Worm (Caenorhabditis elegans) whole organism, L3 larva: ENCODE measurements around the gene T24H10.1.

ENCODE experiments used
- R02D3.7 ChIP-seq: fragments of 150-350 bp; optimal IDR thresholded peaks from 2 replicates; lab custom pipeline; 2014; ENCODE audit warnings: missing biosample characterization, missing genetic modification characterization
- ama-1 ChIP-seq: fragments of 150-350 bp; optimal IDR thresholded peaks from 2 replicates; lab custom pipeline; 2018
- ceh-16 ChIP-seq: sonication (generic microtip); optimal IDR thresholded peaks from 2 replicates; lab custom pipeline; 2017; ENCODE audit warnings: missing biosample characterization, missing genetic modification characterization
- ceh-28 ChIP-seq: fragments of 150-350 bp; optimal IDR thresholded peaks from 2 replicates; lab custom pipeline; 2014; ENCODE audit warnings: missing biosample characterization, missing genetic modification reagents, missing genetic modification characterization
- ceh-82 ChIP-seq: fragments of 150-350 bp; optimal IDR thresholded peaks from 2 replicates; lab custom pipeline; 2014; ENCODE audit warnings: missing biosample characterization, missing genetic modification characterization
- ceh-9 ChIP-seq: sonication (generic microtip); optimal IDR thresholded peaks from 2 replicates; lab custom pipeline; 2018; ENCODE audit warnings: missing biosample characterization, missing genetic modification characterization
- daf-12 ChIP-seq: fragments of 150-350 bp; optimal IDR thresholded peaks from 2 replicates; lab custom pipeline; 2014; ENCODE audit warnings: missing biosample characterization, missing genetic modification reagents, missing genetic modification characterization
- egl-27 ChIP-seq: sonication (generic microtip); optimal IDR thresholded peaks from 4 replicates; lab custom pipeline; 2017; ENCODE audit warnings: missing biosample characterization, missing genetic modification reagents, missing genetic modification characterization
- egl-5 ChIP-seq: fragments of 150-350 bp; optimal IDR thresholded peaks from 2 replicates; lab custom pipeline; 2017; ENCODE audit warnings: missing biosample characterization, missing genetic modification reagents, missing genetic modification characterization, inconsistent platforms
- elt-2 ChIP-seq: sonication (generic microtip); optimal IDR thresholded peaks from 2 replicates; lab custom pipeline; 2016; ENCODE audit warnings: missing genetic modification reagents, mild to moderate bottlenecking, missing genetic modification characterization, missing compliant biosample characterization
- elt-3 ChIP-seq, 3 experiments: fragments of 150-350 bp in 1 of 3; sonication (generic microtip) in 2 of 3; optimal IDR thresholded peaks; 2 replicates in 2 of 3; 4 replicates in 1 of 3; lab custom pipeline; 2014 to 2017; ENCODE audit warnings: missing biosample characterization in 3 of 3, missing genetic modification characterization in 3 of 3
- eor-1 ChIP-seq, 2 experiments: fragments of 150-350 bp; optimal IDR thresholded peaks; 2 replicates each; lab custom pipeline; 2014 to 2018; ENCODE audit warnings: missing biosample characterization in 2 of 2, missing genetic modification characterization in 2 of 2
- fkh-10 ChIP-seq: sonication (generic microtip); optimal IDR thresholded peaks from 2 replicates; lab custom pipeline; 2017; ENCODE audit warnings: missing biosample characterization, missing genetic modification reagents, missing genetic modification characterization
- fkh-2 ChIP-seq: fragments of 150-350 bp; optimal IDR thresholded peaks from 2 replicates; lab custom pipeline; 2014; ENCODE audit warnings: missing biosample characterization, missing genetic modification reagents, missing genetic modification characterization
- fos-1 ChIP-seq: fragments of 150-350 bp; optimal IDR thresholded peaks from 2 replicates; lab custom pipeline; 2014; ENCODE audit warnings: missing biosample characterization, missing genetic modification characterization
- jun-1 ChIP-seq: fragments of 150-350 bp; optimal IDR thresholded peaks from 2 replicates; lab custom pipeline; 2014; ENCODE audit warnings: missing biosample characterization, missing genetic modification reagents, missing genetic modification characterization
- lin-39 ChIP-seq: fragments of 150-350 bp; optimal IDR thresholded peaks from 2 replicates; lab custom pipeline; 2018; ENCODE audit warnings: missing biosample characterization, missing genetic modification reagents, missing genetic modification characterization
- lsy-12 ChIP-seq: sonication (generic microtip); optimal IDR thresholded peaks from 2 replicates; lab custom pipeline; 2016; ENCODE audit warnings: mild to moderate bottlenecking, missing genetic modification characterization, missing compliant biosample characterization
- mdl-1 ChIP-seq: fragments of 150-350 bp; optimal IDR thresholded peaks from 2 replicates; lab custom pipeline; 2014; ENCODE audit warnings: missing biosample characterization, missing genetic modification characterization
- nfya-1 ChIP-seq: sonication (generic microtip); optimal IDR thresholded peaks from 2 replicates; lab custom pipeline; 2017; ENCODE audit warnings: missing genetic modification characterization, mild to moderate bottlenecking, missing compliant biosample characterization, antibody characterized with exemption, moderate library complexity; ENCODE audit not compliant: insufficient read depth
- nhr-11 ChIP-seq: fragments of 150-350 bp; optimal IDR thresholded peaks from 2 replicates; lab custom pipeline; 2014; ENCODE audit warnings: missing biosample characterization, missing genetic modification characterization
- nhr-23 ChIP-seq: fragments of 150-350 bp; optimal IDR thresholded peaks from 2 replicates; lab custom pipeline; 2014; ENCODE audit warnings: missing biosample characterization, missing genetic modification reagents, missing genetic modification characterization
- nhr-237 ChIP-seq: fragments of 150-350 bp; optimal IDR thresholded peaks from 2 replicates; lab custom pipeline; 2014; ENCODE audit warnings: missing biosample characterization, missing genetic modification characterization
- nhr-25 ChIP-seq: sonication (generic microtip); optimal IDR thresholded peaks from 2 replicates; lab custom pipeline; 2017; ENCODE audit warnings: missing biosample characterization, missing genetic modification characterization
- nhr-28 ChIP-seq: fragments of 150-350 bp; optimal IDR thresholded peaks from 2 replicates; lab custom pipeline; 2014; ENCODE audit warnings: missing biosample characterization, missing genetic modification characterization
- nhr-43 ChIP-seq: sonication (generic microtip); optimal IDR thresholded peaks from 2 replicates; lab custom pipeline; 2016; ENCODE audit warnings: mild to moderate bottlenecking, missing genetic modification characterization, missing compliant biosample characterization; ENCODE audit not compliant: poor library complexity, severe bottlenecking
- nhr-67 ChIP-seq: fragments of 150-350 bp; optimal IDR thresholded peaks from 2 replicates; lab custom pipeline; 2014; ENCODE audit warnings: missing biosample characterization, missing genetic modification characterization
- nhr-77 ChIP-seq: fragments of 150-350 bp; optimal IDR thresholded peaks from 2 replicates; lab custom pipeline; 2014; ENCODE audit warnings: missing biosample characterization, missing genetic modification characterization
- pha-4 ChIP-seq: fragments of 150-350 bp; optimal IDR thresholded peaks from 2 replicates; lab custom pipeline; 2014; ENCODE audit warnings: missing biosample characterization, missing genetic modification reagents, missing genetic modification characterization
- pqm-1 ChIP-seq: fragments of 150-350 bp; optimal IDR thresholded peaks from 2 replicates; lab custom pipeline; 2017; ENCODE audit warnings: missing biosample characterization, missing genetic modification characterization, inconsistent platforms
- sea-2 ChIP-seq: fragments of 150-350 bp; sonication (generic microtip); optimal IDR thresholded peaks from 4 replicates; lab custom pipeline; 2014; ENCODE audit warnings: missing biosample characterization, missing genetic modification reagents, missing genetic modification characterization
- skn-1 ChIP-seq: fragments of 150-350 bp; optimal IDR thresholded peaks from 2 replicates; lab custom pipeline; 2014; ENCODE audit warnings: missing biosample characterization, missing genetic modification characterization
- snpc-4 ChIP-seq: fragments of 150-350 bp; optimal IDR thresholded peaks from 2 replicates; lab custom pipeline; 2014; ENCODE audit warnings: missing biosample characterization, missing genetic modification characterization
- zag-1 ChIP-seq: fragments of 150-350 bp; optimal IDR thresholded peaks from 2 replicates; lab custom pipeline; 2014; ENCODE audit warnings: missing biosample characterization, missing genetic modification characterization
- ztf-11 ChIP-seq: fragments of 150-350 bp; optimal IDR thresholded peaks from 2 replicates; lab custom pipeline; 2014; ENCODE audit warnings: missing biosample characterization, missing genetic modification characterization
- ztf-4 ChIP-seq: fragments of 150-350 bp; optimal IDR thresholded peaks from 2 replicates; lab custom pipeline; 2014; ENCODE audit warnings: missing biosample characterization, missing genetic modification characterization

Gene T24H10.1

DNA sequence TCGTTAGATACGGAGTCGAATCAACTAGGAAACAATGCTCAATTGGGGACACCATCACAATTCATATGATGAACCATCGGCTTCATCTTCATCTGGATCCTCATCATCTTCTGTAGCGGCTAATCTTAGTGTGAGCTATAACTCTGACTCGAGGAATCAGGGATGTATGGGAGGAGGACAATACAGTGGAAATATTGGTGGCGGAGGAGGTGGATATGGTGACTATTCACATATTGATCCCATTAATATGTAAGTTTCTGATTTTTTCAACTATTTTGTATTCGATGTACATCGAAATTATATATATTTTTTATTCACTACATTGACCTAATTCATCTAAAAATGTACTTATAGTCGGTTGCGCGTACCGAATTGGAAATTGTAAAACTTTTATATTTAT, 28.2 kb downstream of the T24H10.1 start:
- TF ChIP-seq nhr-77 (tag; lab: Kevin White, UChicago) (no peak), zag-1 (tag; lab: Kevin White, UChicago) (no peak), ama-1 (lab: Kevin White, UChicago) (peak; percentile 44), egl-27 (no peak)

- TF ChIP-seq skn-1 (tag; lab: Kevin White, UChicago) (no peak), elt-3 (tag; optimal IDR thresholded peaks at IDR 0.05; lab: Kevin White, UChicago) (peak in 1 of 3 experiments; percentile 89), nhr-67 (tag; lab: Kevin White, UChicago) (no peak), nhr-11 (tag; lab: Kevin White, UChicago) (no peak), lsy-12 (tag; lab: Kevin White, UChicago) (peak; percentile 65), R02D3.7 (tag; lab: Kevin White, UChicago) (peak; percentile 43), elt-2 (peak; percentile 93), ceh-28 (tag; lab: Kevin White, UChicago) (peak; percentile 76), mdl-1 (tag; lab: Kevin White, UChicago) (no peak), fkh-2 (no peak), lin-39 (no peak), ztf-11 (tag; lab: Kevin White, UChicago) (no peak), eor-1 (tag; optimal IDR thresholded peaks at IDR 0.05; lab: Kevin White, UChicago) (no peak), jun-1 (tag; lab: Kevin White, UChicago) (no peak), egl-5 (tag; lab: Kevin White, UChicago) (no peak), fos-1 (tag; lab: Kevin White, UChicago) (peak; percentile 47), nhr-23 (tag; lab: Kevin White, UChicago) (peak; percentile 97), nhr-77 (tag; lab: Kevin White, UChicago) (no peak), pqm-1 (tag; lab: Kevin White, UChicago) (peak; percentile 69), nhr-28 (tag; lab: Kevin White, UChicago) (no peak), snpc-4 (tag; lab: Kevin White, UChicago) (no peak), nfya-1 (tag; lab: Kevin White, UChicago) (peak; percentile 46), nhr-25 (tag; lab: Kevin White, UChicago) (peak; percentile 82), sea-2 (GFP tag; lab: Kevin White, UChicago) (no peak), ceh-82 (tag; lab: Kevin White, UChicago) (no peak), ama-1 (lab: Kevin White, UChicago) (peak; percentile 16), nhr-237 (tag; lab: Kevin White, UChicago) (no peak), ceh-9 (tag; lab: Kevin White, UChicago) (no peak), nhr-43 (tag; lab: Kevin White, UChicago) (peak; percentile 50), ztf-4 (tag; lab: Kevin White, UChicago) (no peak), pha-4 (tag; lab: Kevin White, UChicago) (peak; percentile 29), ceh-16 (tag; lab: Kevin White, UChicago) (no peak)
Measured at ce11 chrII:9128132-9128531, 29.0 kb downstream of the T24H10.1 start.

- TF ChIP-seq nhr-25 (tag; lab: Kevin White, UChicago) (peak; percentile 49), nhr-11 (tag; lab: Kevin White, UChicago) (peak; percentile 23), fkh-10 (GFP tag; lab: Kevin White, UChicago) (no peak), egl-27 (no peak)
Measured at ce11 chrII:9130339-9130738, 31.2 kb downstream of the T24H10.1 start.

DNA sequence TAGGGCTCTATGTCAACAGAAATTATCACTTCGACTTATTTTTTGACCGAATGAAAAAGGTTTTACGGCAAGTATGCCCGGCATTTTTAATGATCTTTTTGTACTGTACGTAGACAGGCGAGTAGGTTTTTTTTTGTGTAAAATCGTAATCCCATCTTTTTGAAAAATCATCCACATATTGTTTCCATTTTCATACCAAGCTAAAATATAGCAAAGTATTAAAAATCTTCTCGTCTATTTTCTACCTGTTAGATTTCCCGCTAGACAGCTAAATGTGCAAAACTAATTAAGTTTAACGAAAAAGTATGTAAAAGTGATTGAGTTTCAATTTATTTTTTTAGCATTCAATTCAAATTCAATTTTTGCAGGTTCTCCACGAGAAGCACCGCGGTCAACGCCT, 32.2 kb downstream of the T24H10.1 start, which contains the start of gene C16D2.1:
Gene C16D2.1, plus strand, starts transcription at position 301 of the 400 bp plus-strand sequence.
- TF ChIP-seq daf-12 (tag; lab: Kevin White, UChicago) (no peak), fkh-2 (no peak), ceh-16 (tag; lab: Kevin White, UChicago) (no peak)
